Worm (Caenorhabditis elegans) whole organism, L3 larva: ENCODE measurements around the gene R11.4.

Experiments
- aly-2 ChIP-seq: fragments of 150-350 bp; optimal IDR thresholded peaks from 2 replicates; lab custom pipeline; 2014; ENCODE audit warnings: missing biosample characterization, missing genetic modification characterization
- elt-2 ChIP-seq: sonication (generic microtip); optimal IDR thresholded peaks from 2 replicates; lab custom pipeline; 2016; ENCODE audit warnings: missing genetic modification reagents, mild to moderate bottlenecking, missing genetic modification characterization, missing compliant biosample characterization
- fos-1 ChIP-seq: fragments of 150-350 bp; optimal IDR thresholded peaks from 2 replicates; lab custom pipeline; 2014; ENCODE audit warnings: missing biosample characterization, missing genetic modification characterization
- mml-1 ChIP-seq: fragments of 150-350 bp; sonication (generic microtip); optimal IDR thresholded peaks from 3 replicates; lab custom pipeline; 2014; ENCODE audit warnings: missing biosample characterization, missing genetic modification characterization
- nfya-1 ChIP-seq: sonication (generic microtip); optimal IDR thresholded peaks from 2 replicates; lab custom pipeline; 2017; ENCODE audit warnings: missing genetic modification characterization, mild to moderate bottlenecking, missing compliant biosample characterization, antibody characterized with exemption, moderate library complexity; ENCODE audit not compliant: insufficient read depth
- nhr-28 ChIP-seq: fragments of 150-350 bp; optimal IDR thresholded peaks from 2 replicates; lab custom pipeline; 2014; ENCODE audit warnings: missing biosample characterization, missing genetic modification characterization
- nhr-76 ChIP-seq: fragments of 150-350 bp; sonication (generic microtip); optimal IDR thresholded peaks from 5 replicates; lab custom pipeline; 2014; ENCODE audit warnings: missing biosample characterization, missing genetic modification characterization
- pqm-1 ChIP-seq: fragments of 150-350 bp; optimal IDR thresholded peaks from 2 replicates; lab custom pipeline; 2017; ENCODE audit warnings: missing biosample characterization, missing genetic modification characterization, inconsistent platforms
- snpc-4 ChIP-seq: fragments of 150-350 bp; optimal IDR thresholded peaks from 2 replicates; lab custom pipeline; 2014; ENCODE audit warnings: missing biosample characterization, missing genetic modification characterization
- ztf-4 ChIP-seq: fragments of 150-350 bp; optimal IDR thresholded peaks from 2 replicates; lab custom pipeline; 2014; ENCODE audit warnings: missing biosample characterization, missing genetic modification characterization

DNA sequence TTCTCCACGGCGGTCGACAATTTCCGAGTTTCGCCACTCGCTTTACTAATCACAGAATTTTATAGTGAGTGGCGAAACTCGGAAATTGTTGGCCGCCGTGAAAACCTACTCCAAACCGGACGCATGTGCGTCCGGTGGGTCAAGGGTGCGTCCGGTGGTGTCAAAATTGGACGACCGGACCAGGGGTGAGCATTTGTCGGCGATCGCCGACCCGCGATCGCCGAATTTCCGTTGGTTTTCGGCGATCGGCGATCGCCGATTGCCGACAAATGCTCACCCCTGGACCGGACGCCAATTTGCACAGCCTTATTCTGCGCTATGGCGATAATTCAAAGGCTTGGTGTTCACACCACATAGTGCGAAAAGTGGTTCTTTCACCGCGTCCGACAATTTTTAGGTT, 6.1 kb downstream of the R11.4 start:
- TF ChIP-seq snpc-4 (tag; lab: Kevin White, UChicago) (no peak), ztf-4 (no peak), pqm-1 (tag; lab: Kevin White, UChicago) (no peak), elt-2 (tag; lab: Kevin White, UChicago) (no peak), fos-1 (no peak), mml-1 (tag; lab: Kevin White, UChicago) (no peak), nhr-28 (tag; lab: Kevin White, UChicago) (no peak), nhr-76 (tag; lab: Kevin White, UChicago) (no peak), aly-2 (tag; lab: Kevin White, UChicago) (no peak), nfya-1 (no peak)
